Worm (Caenorhabditis elegans) whole organism, L4 larva: ENCODE results near the gene nlp-34.

Source experiments
- F10B5.3 ChIP-seq: sonication (generic microtip); optimal IDR thresholded peaks from 2 replicates; lab custom pipeline; 2016; ENCODE audit warnings: mild to moderate bottlenecking, missing genetic modification characterization, missing compliant biosample characterization
- Y105C5A.15 ChIP-seq: fragments of 200-800 bp; sonication (Bioruptor generic); IDR thresholded peaks from 2 replicates; pipeline ENCODE4 v1.3.6; 2022; ENCODE audit warnings: missing genetic modification characterization, missing compliant biosample characterization
- ceh-28 ChIP-seq: fragments of 150-350 bp; optimal IDR thresholded peaks from 2 replicates; lab custom pipeline; 2014; ENCODE audit warnings: missing biosample characterization, missing genetic modification reagents, missing genetic modification characterization
- ces-1 ChIP-seq: fragments of 150-350 bp; sonication (generic microtip); optimal IDR thresholded peaks from 4 replicates; lab custom pipeline; 2014; ENCODE audit warnings: missing biosample characterization, missing genetic modification reagents, missing genetic modification characterization
- hlh-11 ChIP-seq: fragments of 200-800 bp; sonication (Bioruptor generic); optimal IDR thresholded peaks from 2 replicates; lab custom pipeline; 2018; ENCODE audit warnings: mild to moderate bottlenecking, missing genetic modification characterization, missing compliant biosample characterization
- mes-2 ChIP-seq: sonication (generic microtip); optimal IDR thresholded peaks from 2 replicates; lab custom pipeline; 2016; ENCODE audit warnings: missing genotype, mild to moderate bottlenecking, missing genetic modification characterization, missing compliant biosample characterization; ENCODE audit not compliant: poor library complexity, severe bottlenecking
- nhr-11 ChIP-seq: fragments of 150-350 bp; optimal IDR thresholded peaks from 2 replicates; lab custom pipeline; 2014; ENCODE audit warnings: missing biosample characterization, missing genetic modification characterization
- nhr-28 ChIP-seq: fragments of 150-350 bp; optimal IDR thresholded peaks from 2 replicates; lab custom pipeline; 2014; ENCODE audit warnings: missing biosample characterization, missing genetic modification characterization
- nhr-76 ChIP-seq: fragments of 150-350 bp; optimal IDR thresholded peaks from 2 replicates; lab custom pipeline; 2014; ENCODE audit warnings: missing biosample characterization, missing genetic modification characterization
- unc-39 ChIP-seq: sonication (generic microtip); optimal IDR thresholded peaks from 2 replicates; lab custom pipeline; 2017; ENCODE audit warnings: missing biosample characterization, missing genetic modification characterization
- unc-62 ChIP-seq, 3 experiments: fragments of 150-350 bp in 1 of 3; sonication (generic microtip); optimal IDR thresholded peaks in 2 of 3; peaks in 1 of 3; 1 replicate in 1 of 3; 2 replicates in 2 of 3; lab custom pipeline; 2014 to 2017; ENCODE audit warnings: missing biosample characterization in 3 of 3, missing genetic modification characterization in 3 of 3, missing genetic modification reagents in 3 of 3, missing genotype in 1 of 3
- zag-1 ChIP-seq: fragments of 150-350 bp; optimal IDR thresholded peaks from 2 replicates; lab custom pipeline; 2014; ENCODE audit warnings: missing biosample characterization, missing genetic modification characterization
- zip-11 ChIP-seq: fragments of 200-800 bp; sonication (Bioruptor generic); IDR thresholded peaks from 2 replicates; pipeline ENCODE4 v1.3.6; 2022; ENCODE audit warnings: missing genetic modification characterization, missing compliant biosample characterization

DNA sequence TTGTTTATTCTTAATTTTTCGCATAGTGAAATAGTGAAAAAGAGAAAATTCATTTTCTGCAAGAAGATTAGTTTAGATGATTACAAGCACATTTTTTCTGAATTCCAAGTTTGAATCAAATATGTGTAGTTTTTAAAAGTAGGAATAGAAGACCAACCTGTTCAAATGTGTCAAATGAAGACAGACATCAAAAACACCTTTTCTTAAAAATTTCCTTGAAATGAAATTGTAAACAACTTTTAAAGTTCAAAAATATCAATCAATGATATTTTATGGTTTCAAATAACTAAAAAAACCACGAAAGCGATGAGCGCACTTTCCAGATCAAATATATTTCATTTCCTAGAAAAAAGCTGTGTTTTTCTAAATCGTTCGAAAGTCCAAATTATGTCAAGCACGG lies 2.7 kb upstream of the nlp-34 start, which contains the start of gene nlp-30:
- TF ChIP-seq nhr-76 (tag; lab: Kevin White, UChicago) (no peak), nhr-28 (no peak), ceh-28 (tag; lab: Kevin White, UChicago) (no peak), ces-1 (GFP tag; lab: Kevin White, UChicago) (no peak), mes-2 (tag; lab: Kevin White, UChicago) (no peak), unc-62 (GFP tag; optimal IDR thresholded peaks at IDR 0.05 in 1 of 2; lab: Kevin White, UChicago) (peak in 1 of 2 experiments; percentile 62), unc-62 (tag; optimal IDR thresholded peaks at IDR 0.05; lab: Kevin White, UChicago) (no peak), F10B5.3 (tag; lab: Kevin White, UChicago) (no peak), hlh-11 (tag; lab: Kevin White, UChicago) (no peak), zag-1 (tag; lab: Kevin White, UChicago) (no peak), nhr-11 (tag; lab: Kevin White, UChicago) (no peak), Y105C5A.15 (GFP tag; lab: Robert Waterston, UW) (no peak), unc-39 (tag; lab: Kevin White, UChicago) (no peak), zip-11 (GFP tag; lab: Robert Waterston, UW) (no peak)
